Worm (Caenorhabditis elegans): ENCODE measurements around the gene F58H7.1.
"Not testable (repeated sequence)": the region's sequence is repeated elsewhere in the genome, so short reads cannot be mapped to it uniquely, and the experiment has no call there.

The F58H7.1 gene

DNA sequence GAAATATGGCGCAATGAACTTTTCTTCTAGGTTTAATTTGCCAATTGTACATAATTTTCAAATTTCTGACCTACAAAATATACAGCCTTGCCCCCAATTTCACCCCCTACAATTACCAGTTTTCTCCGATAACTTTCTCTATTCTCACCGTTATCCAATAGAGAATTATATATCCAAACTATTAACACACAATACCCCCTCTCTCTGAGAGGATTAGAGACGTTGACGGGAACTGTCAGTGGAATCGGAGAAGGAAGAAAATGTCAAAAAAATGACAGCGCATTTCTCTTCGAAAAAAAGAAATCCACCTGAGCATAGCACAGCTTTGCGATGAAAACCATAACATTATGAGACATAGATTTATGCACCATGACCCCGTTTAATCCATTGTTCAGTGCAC is 17.5 kb upstream of the F58H7.1 start:
- TF ChIP-seq T22C8.4 (GFP tag; IDR thresholded peaks at IDR 0.05): no peak
- TF ChIP-seq med-1 (GFP tag; optimal IDR thresholded peaks at IDR 0.05; ENCODE audit: insufficient read depth): no peak
- TF ChIP-seq tab-1 (GFP tag; IDR thresholded peaks at IDR 0.05): no peak
- TF ChIP-seq cog-1 (tag; optimal IDR thresholded peaks at IDR 0.05): no peak
- TF ChIP-seq flt-1 (GFP tag; IDR thresholded peaks at IDR 0.05): no peak

DNA sequence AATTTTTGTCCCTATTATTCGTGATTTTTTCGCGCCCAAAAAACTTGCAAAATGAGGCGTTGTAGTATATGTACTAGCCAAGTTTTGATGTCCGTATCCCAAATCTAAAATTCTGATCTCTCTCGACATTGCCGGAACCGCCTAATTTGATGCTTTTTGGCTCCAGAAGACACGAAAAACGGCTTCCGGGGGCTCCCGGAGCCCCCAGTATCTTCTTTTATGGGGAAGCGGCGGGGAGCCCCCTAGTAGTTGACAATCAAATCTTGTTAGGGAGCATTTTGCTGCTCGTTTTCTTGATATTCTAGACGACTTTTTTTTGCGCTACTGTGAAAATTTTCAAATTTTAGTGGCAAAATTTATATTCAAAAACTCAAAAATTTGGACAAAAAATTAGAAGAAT is 15.9 kb upstream of the F58H7.1 start:
- TF ChIP-seq ztf-23 (GFP tag; IDR thresholded peaks at IDR 0.05) (no peak), T22C8.4 (GFP tag; IDR thresholded peaks at IDR 0.05) (no peak), flt-1 (GFP tag; IDR thresholded peaks at IDR 0.05) (no peak), tab-1 (GFP tag; IDR thresholded peaks at IDR 0.05) (no peak), ref-1 (GFP tag; conservative IDR thresholded peaks at IDR 0.05) (no peak), cog-1 (tag; optimal IDR thresholded peaks at IDR 0.05) (no peak), ztf-29 (GFP tag; IDR thresholded peaks at IDR 0.05) (no peak), klf-2 (GFP tag; conservative IDR thresholded peaks at IDR 0.05) (no peak), med-1 (GFP tag; optimal IDR thresholded peaks at IDR 0.05; ENCODE audit: insufficient read depth) (no peak)

DNA sequence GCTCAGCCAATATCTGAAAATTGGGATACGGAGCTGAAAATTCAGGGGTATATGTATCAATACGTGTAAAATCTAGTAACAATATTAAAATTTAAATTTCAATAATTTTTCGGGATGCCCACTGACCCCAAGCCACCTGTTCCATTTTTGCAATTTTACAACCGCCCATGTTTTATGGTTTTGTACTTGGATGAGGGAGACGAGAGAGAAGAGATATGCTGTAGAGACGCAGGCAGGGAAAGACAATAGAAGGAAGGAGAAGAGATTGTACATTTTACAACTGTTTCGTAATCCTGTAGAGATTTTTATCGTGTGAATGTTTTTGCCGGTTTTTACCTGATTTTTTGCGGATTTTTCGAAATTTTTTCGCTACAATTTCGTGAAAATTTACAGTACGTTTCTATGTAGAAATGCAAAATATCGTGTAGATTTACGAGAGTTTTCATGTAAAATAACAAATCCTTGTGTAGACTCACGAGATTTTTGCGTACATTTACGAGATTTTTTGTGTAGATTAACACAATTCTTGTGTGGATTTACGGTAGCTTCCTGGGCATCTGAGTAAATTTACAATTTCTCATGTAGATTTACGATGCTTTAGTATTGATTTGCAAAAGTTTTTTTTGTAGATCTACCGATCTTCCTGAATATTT is 14.4 kb upstream of the F58H7.1 start:
- TF ChIP-seq cog-1 (tag; optimal IDR thresholded peaks at IDR 0.05) (peak; percentile 2), ztf-23 (GFP tag; IDR thresholded peaks at IDR 0.05) (no peak)

ce11 chrIV:945601-946000 is 10.0 kb upstream of the F58H7.1 start, which contains the start of gene faah-3:
TSS of gene faah-3 (minus strand) at chrIV:945653.
- no peak for TF ChIP-seq T22C8.4 (GFP tag; IDR thresholded peaks at IDR 0.05)
- TF ChIP-seq cog-1 (tag; optimal IDR thresholded peaks at IDR 0.05): no peak
- no peak for TF ChIP-seq klf-2 (GFP tag; conservative IDR thresholded peaks at IDR 0.05)
- TF ChIP-seq flt-1 (GFP tag; IDR thresholded peaks at IDR 0.05): no peak
- TF ChIP-seq tab-1 (GFP tag; IDR thresholded peaks at IDR 0.05): no peak
- no peak for TF ChIP-seq ztf-23 (GFP tag; IDR thresholded peaks at IDR 0.05)
- no peak for TF ChIP-seq ztf-29 (GFP tag; IDR thresholded peaks at IDR 0.05)
- no peak for TF ChIP-seq ref-1 (GFP tag; conservative IDR thresholded peaks at IDR 0.05)
- no peak for TF ChIP-seq med-1 (GFP tag; optimal IDR thresholded peaks at IDR 0.05; ENCODE audit: insufficient read depth)

DNA sequence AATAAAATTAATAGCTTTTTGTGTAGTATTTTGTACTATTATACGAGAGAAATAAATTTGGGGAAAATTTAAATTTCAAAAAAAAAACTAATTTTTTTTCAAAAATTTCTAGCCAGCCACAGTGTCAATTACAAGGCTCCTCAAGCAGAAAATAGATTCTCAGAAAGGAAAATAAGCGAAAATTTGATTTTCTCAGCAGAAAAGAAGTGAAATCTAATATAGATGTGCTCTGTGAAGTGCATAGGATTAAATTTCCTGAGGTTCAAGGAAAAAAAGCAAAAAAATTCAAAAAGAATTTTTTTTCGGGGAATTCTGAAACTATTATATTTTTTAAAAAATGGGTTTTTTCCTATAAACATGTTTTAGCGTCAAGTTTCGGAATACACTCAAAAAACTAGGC is 8.1 kb downstream of the F58H7.1 start:
- TF ChIP-seq ref-1 (GFP tag; conservative IDR thresholded peaks at IDR 0.05) (no peak), cog-1 (tag; optimal IDR thresholded peaks at IDR 0.05) (no peak), med-1 (GFP tag; optimal IDR thresholded peaks at IDR 0.05; ENCODE audit: insufficient read depth) (no peak), klf-2 (GFP tag; conservative IDR thresholded peaks at IDR 0.05) (no peak), ztf-23 (GFP tag; IDR thresholded peaks at IDR 0.05) (no peak), ztf-29 (GFP tag; IDR thresholded peaks at IDR 0.05) (no peak), flt-1 (GFP tag; IDR thresholded peaks at IDR 0.05) (no peak), tab-1 (GFP tag; IDR thresholded peaks at IDR 0.05) (no peak), T22C8.4 (GFP tag; IDR thresholded peaks at IDR 0.05) (no peak)

ce11 chrIV:924323-924932 is 11.2 kb downstream of the F58H7.1 start, which contains the start of gene lgc-30:
TSS of gene lgc-30 (plus strand) at chrIV:924882.
- no peak for TF ChIP-seq cog-1 (tag; optimal IDR thresholded peaks at IDR 0.05)

- no peak for TF ChIP-seq tab-1 (GFP tag; IDR thresholded peaks at IDR 0.05)
- TF ChIP-seq T22C8.4 (GFP tag; IDR thresholded peaks at IDR 0.05): no peak
- TF ChIP-seq ztf-23 (GFP tag; IDR thresholded peaks at IDR 0.05): no peak
- no peak for TF ChIP-seq klf-2 (GFP tag; conservative IDR thresholded peaks at IDR 0.05)
- no peak for TF ChIP-seq ztf-29 (GFP tag; IDR thresholded peaks at IDR 0.05)
- no peak for TF ChIP-seq med-1 (GFP tag; optimal IDR thresholded peaks at IDR 0.05; ENCODE audit: insufficient read depth)
- no peak for TF ChIP-seq ref-1 (GFP tag; conservative IDR thresholded peaks at IDR 0.05)
- TF ChIP-seq flt-1 (GFP tag; IDR thresholded peaks at IDR 0.05): no peak
- TF ChIP-seq cog-1 (tag; optimal IDR thresholded peaks at IDR 0.05): no peak
Measured at ce11 chrIV:919690-920089, 15.9 kb downstream of the F58H7.1 start, which contains the start of gene F58H7.5. TSS of gene F58H7.5 (plus strand) at chrIV:919990.

- TF ChIP-seq flt-1 (GFP tag; IDR thresholded peaks at IDR 0.05) (no peak), tab-1 (GFP tag; IDR thresholded peaks at IDR 0.05) (no peak), T22C8.4 (GFP tag; IDR thresholded peaks at IDR 0.05) (no peak), klf-2 (GFP tag; conservative IDR thresholded peaks at IDR 0.05) (no peak), ztf-23 (GFP tag; IDR thresholded peaks at IDR 0.05) (no peak), ztf-29 (GFP tag; IDR thresholded peaks at IDR 0.05) (no peak), cog-1 (tag; optimal IDR thresholded peaks at IDR 0.05) (no peak), ref-1 (GFP tag; conservative IDR thresholded peaks at IDR 0.05) (no peak)
Measured at ce11 chrIV:917640-918039, 18.0 kb downstream of the F58H7.1 start.

DNA sequence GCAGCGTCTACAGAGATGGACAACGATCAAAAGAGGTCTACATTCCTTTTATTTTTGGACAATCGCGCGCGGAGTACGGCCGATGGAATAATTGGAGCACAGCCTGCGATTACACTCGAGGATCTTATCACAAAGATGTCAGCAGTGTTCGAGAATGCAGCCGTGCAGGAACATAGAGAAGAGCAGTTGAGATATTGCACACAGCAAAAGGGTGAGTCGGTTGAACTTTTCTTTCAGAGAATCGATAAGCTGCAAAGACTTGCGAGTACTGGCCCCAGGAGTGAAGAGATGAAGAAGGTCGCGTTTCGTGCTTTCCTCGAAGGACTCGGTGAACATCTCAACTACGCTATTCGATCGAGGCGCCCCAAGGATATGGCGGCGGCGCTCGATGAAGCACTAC is 20.8 kb downstream of the F58H7.1 start:
- TF ChIP-seq klf-2 (GFP tag; conservative IDR thresholded peaks at IDR 0.05) (no peak), med-1 (GFP tag; optimal IDR thresholded peaks at IDR 0.05; ENCODE audit: insufficient read depth) (no peak), cog-1 (tag; optimal IDR thresholded peaks at IDR 0.05) (no peak), ztf-23 (GFP tag; IDR thresholded peaks at IDR 0.05) (no peak), ztf-29 (GFP tag; IDR thresholded peaks at IDR 0.05) (no peak), T22C8.4 (GFP tag; IDR thresholded peaks at IDR 0.05) (no peak), flt-1 (GFP tag; IDR thresholded peaks at IDR 0.05) (no peak)

ce11 chrIV:904963-905362 is 30.7 kb downstream of the F58H7.1 start, which contains the start of gene fbxc-12:
TSS of gene fbxc-12 (plus strand) at chrIV:905263.
- TF ChIP-seq flt-1 (GFP tag; IDR thresholded peaks at IDR 0.05); tab-1 (GFP tag; IDR thresholded peaks at IDR 0.05); med-1 (GFP tag; optimal IDR thresholded peaks at IDR 0.05; ENCODE audit: insufficient read depth): not testable (repeated sequence)

Measured in whole organism, midembryonic.